Fruit fly (Drosophila melanogaster): ENCODE data around the gene Oseg4.

Gene Oseg4

DNA sequence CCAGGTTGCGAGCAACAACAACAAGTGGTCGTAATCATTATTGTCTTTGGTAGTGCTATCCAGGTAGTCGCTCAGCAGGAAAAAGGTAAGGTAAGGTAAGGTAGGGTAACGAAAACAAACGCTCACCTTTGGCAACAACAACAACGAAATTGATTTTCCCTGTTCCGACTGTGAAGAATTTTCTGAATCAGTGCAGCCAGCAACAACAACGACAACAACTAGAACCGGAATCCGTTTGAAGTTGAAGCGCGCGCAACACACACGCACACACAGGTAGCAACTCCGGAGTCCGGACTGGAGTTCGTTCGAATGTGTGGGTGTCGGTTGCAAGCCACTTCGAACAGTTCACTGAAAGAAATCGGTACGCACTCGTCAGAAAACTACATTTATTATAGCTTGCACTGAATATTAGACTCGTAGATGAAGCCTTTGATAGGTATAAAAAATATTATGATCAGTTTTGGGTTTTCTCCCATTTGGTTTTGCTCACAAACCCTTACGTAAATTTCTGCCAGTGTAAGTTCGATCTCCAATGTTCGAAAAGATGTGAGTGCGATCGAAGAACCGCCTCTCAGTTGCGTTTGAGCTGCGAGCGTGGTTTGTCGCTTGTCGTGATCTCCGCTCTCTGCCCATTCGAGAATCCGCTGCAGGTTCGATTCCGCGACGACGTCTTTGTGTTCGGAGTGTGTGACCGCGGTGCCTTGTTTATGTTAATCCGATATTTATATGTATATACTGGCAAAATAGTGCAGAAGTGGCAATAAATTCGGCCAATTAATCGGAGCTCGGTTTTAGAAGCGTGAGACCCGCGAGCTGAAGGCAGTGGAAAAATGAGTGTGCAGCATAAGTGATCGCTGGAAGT is 11.0 kb upstream of the Oseg4 start, which contains the start of gene CG13921 (continued):
- TF ChIP-seq scrt (GFP tag; optimal IDR thresholded peaks at IDR 0.05) (peak; percentile 96), CG10267 (tag; optimal IDR thresholded peaks at IDR 0.05) (peak; percentile 99), CG4282 (GFP tag; optimal IDR thresholded peaks at IDR 0.05) (peak; percentile 96), hb (GFP tag; IDR thresholded peaks at IDR 0.05; ENCODE audit: partially characterized antibody) (no peak), CG14860 (GFP tag; IDR thresholded peaks at IDR 0.05; ENCODE audit: partially characterized antibody) (no peak), HLH4C (GFP tag; IDR thresholded peaks at IDR 0.05; ENCODE audit: partially characterized antibody) (no peak), CG8944 (GFP tag; optimal IDR thresholded peaks at IDR 0.05) (peak; percentile 99), gsb (GFP tag; IDR thresholded peaks at IDR 0.05) (peak; percentile 94), Sox100B (GFP tag; optimal IDR thresholded peaks at IDR 0.05) (peak; percentile 97), Ptx1 (GFP tag; IDR thresholded peaks at IDR 0.05) (peak; percentile 95), CG18476 (GFP tag; optimal IDR thresholded peaks at IDR 0.05) (peak; percentile 98), CG34376 (GFP tag; optimal IDR thresholded peaks at IDR 0.05) (peak; percentile 93), cas (GFP tag; IDR thresholded peaks at IDR 0.05) (peak; percentile 97), CG1792 (GFP tag; optimal IDR thresholded peaks at IDR 0.05) (peak; percentile 99), Hey (tag; optimal IDR thresholded peaks at IDR 0.05) (peak; percentile 87), CG2129 (GFP tag; IDR thresholded peaks at IDR 0.05; ENCODE audit: partially characterized antibody) (no peak), Bdp1 (GFP tag; optimal IDR thresholded peaks at IDR 0.05) (peak; percentile 94), CG15011 (GFP tag; optimal IDR thresholded peaks at IDR 0.05) (peak; percentile 98), usp (GFP tag; optimal IDR thresholded peaks at IDR 0.05) (no peak), CG9817 (tag; optimal IDR thresholded peaks at IDR 0.05) (peak; percentile 98), Lim3 (GFP tag; IDR thresholded peaks at IDR 0.05) (peak; percentile 96), CG17829 (tag; optimal IDR thresholded peaks at IDR 0.05) (peak; percentile 100), CG10431 (GFP tag; optimal IDR thresholded peaks at IDR 0.05) (peak; percentile 94), rib (GFP tag; IDR thresholded peaks at IDR 0.05) (peak; percentile 97), CG6175 (GFP tag; IDR thresholded peaks at IDR 0.05) (peak; percentile 98), CG8388 (GFP tag; optimal IDR thresholded peaks at IDR 0.05) (peak; percentile 99), twi (tag; optimal IDR thresholded peaks at IDR 0.05) (peak; percentile 97), BEAF-32 (GFP tag; optimal IDR thresholded peaks at IDR 0.05) (peak; percentile 28), lilli (GFP tag; optimal IDR thresholded peaks at IDR 0.05) (peak; percentile 99), CrebB (tag; optimal IDR thresholded peaks at IDR 0.05) (peak; percentile 97), CG10321 (GFP tag; IDR thresholded peaks at IDR 0.05) (peak; percentile 83), CG1603 (tag; optimal IDR thresholded peaks at IDR 0.05) (peak; percentile 99), CG17186 (GFP tag; optimal IDR thresholded peaks at IDR 0.05) (peak; percentile 97), CG6765 (GFP tag; optimal IDR thresholded peaks at IDR 0.05) (peak; percentile 94), Camta (GFP tag; optimal IDR thresholded peaks at IDR 0.05) (peak; percentile 99), CG14965 (GFP tag; optimal IDR thresholded peaks at IDR 0.05; ENCODE audit: borderline replicate concordance) (peak; percentile 93), h (optimal IDR thresholded peaks at IDR 0.05) (no peak), ac (GFP tag; optimal IDR thresholded peaks at IDR 0.05) (peak; percentile 95), gce (GFP tag; IDR thresholded peaks at IDR 0.05) (peak; percentile 98), nmo (GFP tag; optimal IDR thresholded peaks at IDR 0.05) (peak; percentile 99), CG7372 (GFP tag; IDR thresholded peaks at IDR 0.05) (peak; percentile 99), D19B (GFP tag; optimal IDR thresholded peaks at IDR 0.05) (peak; percentile 93), Abd-B (GFP tag; optimal IDR thresholded peaks at IDR 0.05) (peak; percentile 98), C15 (GFP tag; IDR thresholded peaks at IDR 0.05) (peak; percentile 98), CG9797 (GFP tag; optimal IDR thresholded peaks at IDR 0.05) (peak; percentile 73), CG7357 (GFP tag; IDR thresholded peaks at IDR 0.05) (peak; percentile 96), Atf6 (GFP tag; IDR thresholded peaks at IDR 0.05) (peak; percentile 98), tna (GFP tag; IDR thresholded peaks at IDR 0.05; ENCODE audit: partially characterized antibody) (no peak), abd-A (tag; optimal IDR thresholded peaks at IDR 0.05) (peak; percentile 69)
